Fruit fly (Drosophila melanogaster): ENCODE data around the gene VhaAC39-2.

The VhaAC39-2 gene

dm6 chr3R:23174739-23175138 lies 15.6 kb upstream of the VhaAC39-2 start (continued):
- TF ChIP-seq wdn (GFP tag; IDR thresholded peaks at IDR 0.05) (no peak), Atf3 (GFP tag; optimal IDR thresholded peaks at IDR 0.05) (no peak), ato (GFP tag; IDR thresholded peaks at IDR 0.05; ENCODE audit: partially characterized antibody) (no peak), luna (GFP tag; optimal IDR thresholded peaks at IDR 0.05) (no peak), gsb (GFP tag; IDR thresholded peaks at IDR 0.05) (no peak), Neu2 (GFP tag; optimal IDR thresholded peaks at IDR 0.05; ENCODE audit: borderline replicate concordance) (no peak), unpg (GFP tag; optimal IDR thresholded peaks at IDR 0.05) (peak; percentile 56), CG17359 (tag; optimal IDR thresholded peaks at IDR 0.05) (peak; percentile 64), ash1 (GFP tag; optimal IDR thresholded peaks at IDR 0.05) (no peak), twi (tag; optimal IDR thresholded peaks at IDR 0.05) (no peak), CG12071 (GFP tag; optimal IDR thresholded peaks at IDR 0.05) (peak; percentile 27), CG15514 (GFP tag; optimal IDR thresholded peaks at IDR 0.05) (no peak), CG4282 (GFP tag; optimal IDR thresholded peaks at IDR 0.05) (no peak), Ravus (GFP tag; IDR thresholded peaks at IDR 0.05) (no peak), Ssrp (tag; optimal IDR thresholded peaks at IDR 0.05) (peak; percentile 60), cato (GFP tag; optimal IDR thresholded peaks at IDR 0.05; ENCODE audit: borderline replicate concordance) (no peak), Bdp1 (GFP tag; optimal IDR thresholded peaks at IDR 0.05) (no peak), klu (GFP tag; IDR thresholded peaks at IDR 0.05) (no peak), nerfin-2 (GFP tag; IDR thresholded peaks at IDR 0.05; ENCODE audit: partially characterized antibody) (no peak), CG11247 (GFP tag; IDR thresholded peaks at IDR 0.05) (no peak), CG18764 (GFP tag; optimal IDR thresholded peaks at IDR 0.05) (no peak), HLH54F (GFP tag; optimal IDR thresholded peaks at IDR 0.05) (no peak), CG6813 (GFP tag; optimal IDR thresholded peaks at IDR 0.05) (no peak), CkIIα-i1 (GFP tag; IDR thresholded peaks at IDR 0.05) (no peak), ind (GFP tag; optimal IDR thresholded peaks at IDR 0.05) (peak; percentile 19), CG33557 (GFP tag; optimal IDR thresholded peaks at IDR 0.05) (no peak), CG7357 (GFP tag; IDR thresholded peaks at IDR 0.05) (no peak), CG33213 (GFP tag; optimal IDR thresholded peaks at IDR 0.05) (no peak), Camta (GFP tag; optimal IDR thresholded peaks at IDR 0.05) (no peak), pb (GFP tag; optimal IDR thresholded peaks at IDR 0.05) (no peak), en (GFP tag; optimal IDR thresholded peaks at IDR 0.05) (no peak), vnd (GFP tag; IDR thresholded peaks at IDR 0.05; ENCODE audit: partially characterized antibody) (no peak), E2f2 (GFP tag; IDR thresholded peaks at IDR 0.05) (peak; percentile 45), CG9215 (GFP tag; IDR thresholded peaks at IDR 0.05) (no peak), CG8478 (optimal IDR thresholded peaks at IDR 0.05) (no peak), prd (optimal IDR thresholded peaks at IDR 0.05) (no peak), prd (GFP tag; IDR thresholded peaks at IDR 0.05) (no peak), Gsc (GFP tag; IDR thresholded peaks at IDR 0.05) (no peak), CG12299 (tag; optimal IDR thresholded peaks at IDR 0.05) (no peak), CG8388 (GFP tag; optimal IDR thresholded peaks at IDR 0.05) (peak; percentile 33), Sox102F (GFP tag; optimal IDR thresholded peaks at IDR 0.05) (peak; percentile 80), Aef1 (GFP tag; IDR thresholded peaks at IDR 0.05) (peak; percentile 36; the same call in 1 of the 3 replicates), tll (GFP tag; optimal IDR thresholded peaks at IDR 0.05) (no peak), CG11085 (GFP tag; IDR thresholded peaks at IDR 0.05) (no peak), ken (GFP tag; IDR thresholded peaks at IDR 0.05) (no peak), Ada2b (GFP tag; IDR thresholded peaks at IDR 0.05) (no peak), CG17361 (GFP tag; IDR thresholded peaks at IDR 0.05) (no peak), CG3847 (GFP tag; IDR thresholded peaks at IDR 0.05) (no peak), CG6854 (GFP tag; optimal IDR thresholded peaks at IDR 0.05) (no peak), unc-4 (GFP tag; IDR thresholded peaks at IDR 0.05; ENCODE audit: partially characterized antibody) (no peak), Rfx (GFP tag; IDR thresholded peaks at IDR 0.05) (no peak), Hmr (GFP tag; optimal IDR thresholded peaks at IDR 0.05) (no peak), CG10462 (GFP tag; optimal IDR thresholded peaks at IDR 0.05) (no peak)

Measured in whole organism, embryonic.